Fruit fly (Drosophila melanogaster) Kc167 (cell line): ENCODE data around the gene Ir68a.

Experiments
- Myc ChIP-seq: fragments of >200 bp; optimal IDR thresholded peaks from 2 replicates; lab custom pipeline; 2017; ENCODE audit warnings: missing external identifiers
- Sin3A ChIP-seq: fragments of >200 bp; optimal IDR thresholded peaks from 2 replicates; lab custom pipeline; 2018; ENCODE audit warnings: missing external identifiers
- ttk ChIP-seq: sonication (Bioruptor generic); optimal IDR thresholded peaks from 2 replicates; lab custom pipeline; 2017; ENCODE audit warnings: missing external identifiers

DNA sequence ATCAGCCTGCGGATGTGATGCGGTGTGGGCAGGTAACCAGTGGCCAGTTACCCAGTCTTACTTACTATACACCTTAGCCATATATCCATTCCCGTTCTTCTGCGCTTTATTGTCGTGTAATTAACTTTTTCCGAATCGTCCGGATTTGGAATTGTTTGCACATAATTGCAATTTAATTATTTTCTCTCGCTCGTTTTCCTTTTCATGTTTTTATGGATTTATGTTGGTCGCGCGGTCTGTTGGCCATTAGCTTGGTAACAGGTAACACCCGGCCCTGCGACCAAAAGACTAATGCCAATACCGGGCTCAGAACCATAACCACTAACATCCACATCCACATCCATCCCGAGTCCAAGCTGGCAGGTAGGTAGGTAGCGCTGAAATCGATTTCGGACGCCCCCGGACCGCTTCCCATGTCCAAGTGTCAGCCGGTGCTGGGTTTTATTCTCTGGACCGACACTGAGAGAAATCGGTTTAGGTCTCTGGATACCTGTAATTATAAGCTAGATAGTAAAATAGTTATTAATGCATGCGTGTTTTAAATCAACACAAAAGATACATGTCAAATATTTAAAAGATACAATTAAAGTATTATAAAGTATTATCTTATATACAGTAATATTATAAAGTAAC, 1.2 kb upstream of the Ir68a start:
- TF ChIP-seq Sin3A (lab: Kevin White, UChicago) (no peak), ttk (lab: Kevin White, UChicago) (no peak), Myc (lab: Kevin White, UChicago) (no peak)
